Fruit fly (Drosophila melanogaster): ENCODE results near the gene yellow-k.

yellow-k gene

DNA sequence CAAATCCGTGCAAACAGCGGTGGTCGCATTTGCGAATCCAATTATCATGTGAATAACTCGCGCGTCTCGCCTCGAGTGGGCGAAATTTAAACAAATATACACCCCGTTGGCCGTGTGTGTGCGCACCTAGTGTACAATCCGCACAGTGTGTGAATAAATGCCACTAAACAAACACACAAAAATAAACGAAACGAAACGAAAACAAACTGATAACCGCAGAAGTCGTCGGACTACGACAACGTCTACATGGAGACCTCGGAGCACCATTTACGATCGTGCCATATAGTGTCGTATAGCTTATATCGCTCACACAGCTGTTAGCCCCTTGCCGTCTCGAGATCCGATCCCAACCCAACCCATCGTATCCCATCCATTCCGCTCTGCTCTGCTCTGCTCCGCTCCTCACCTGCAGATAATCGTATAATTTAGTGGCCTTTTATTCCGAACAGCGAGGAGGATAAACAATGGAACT is 46.1 kb downstream of the yellow-k start (continued):
- TF ChIP-seq HLHmδ (GFP tag; optimal IDR thresholded peaks at IDR 0.05) = peak; percentile 77
- TF ChIP-seq inv (GFP tag; IDR thresholded peaks at IDR 0.05; ENCODE audit: partially characterized antibody) = no peak
- peak; percentile 62 for TF ChIP-seq CG12299 (tag; optimal IDR thresholded peaks at IDR 0.05)
- TF ChIP-seq dm (GFP tag; optimal IDR thresholded peaks at IDR 0.05) = no peak
- TF ChIP-seq nau (GFP tag; optimal IDR thresholded peaks at IDR 0.05) = no peak
- no peak; the same call in 1 of the 2 replicates for TF ChIP-seq CG43689 (GFP tag; IDR thresholded peaks at IDR 0.05)
- TF ChIP-seq Dip3 (GFP tag; optimal IDR thresholded peaks at IDR 0.05) = no peak
- TF ChIP-seq onecut (GFP tag; IDR thresholded peaks at IDR 0.05) = peak; percentile 67
- TF ChIP-seq Trl (optimal IDR thresholded peaks at IDR 0.05) = peak in 1 of 2 experiments; percentile 15
- TF ChIP-seq Trl (GFP tag; optimal IDR thresholded peaks at IDR 0.05) = peak; percentile 46
- TF ChIP-seq B-H1 (GFP tag; IDR thresholded peaks at IDR 0.05) = no peak; the same call in 2 of the 3 replicates
- TF ChIP-seq Mrtf (GFP tag; IDR thresholded peaks at IDR 0.05) = peak; percentile 43; the same call in 1 of the 3 replicates
- peak; percentile 91 for TF ChIP-seq CG2199 (GFP tag; IDR thresholded peaks at IDR 0.05)
- TF ChIP-seq CG7357 (GFP tag; IDR thresholded peaks at IDR 0.05) = 0 out of 3 replicates have a peak, but pooled peaks have one; percentile 7
- no peak for TF ChIP-seq nmo (GFP tag; optimal IDR thresholded peaks at IDR 0.05)
- TF ChIP-seq CG7271 (tag; optimal IDR thresholded peaks at IDR 0.05) = peak; percentile 49
- TF ChIP-seq caup (GFP tag; optimal IDR thresholded peaks at IDR 0.05; ENCODE audit: severe bottlenecking) = peak; percentile 91
- no peak for TF ChIP-seq CG12104 (GFP tag; optimal IDR thresholded peaks at IDR 0.05)
- TF ChIP-seq Nf-YC (tag; optimal IDR thresholded peaks at IDR 0.05) = no peak
- peak; percentile 53 for TF ChIP-seq salm (tag; optimal IDR thresholded peaks at IDR 0.05)
- no peak for TF ChIP-seq CG1602 (GFP tag; optimal IDR thresholded peaks at IDR 0.05)
- peak; percentile 29 for TF ChIP-seq TFAM (GFP tag; optimal IDR thresholded peaks at IDR 0.05)
- TF ChIP-seq run (tag; optimal IDR thresholded peaks at IDR 0.05) = peak; percentile 73
- TF ChIP-seq CG18262 (tag; optimal IDR thresholded peaks at IDR 0.05) = peak; percentile 48
- TF ChIP-seq CG2120 (GFP tag; optimal IDR thresholded peaks at IDR 0.05) = peak; percentile 51
- no peak for TF ChIP-seq NC2β (GFP tag; optimal IDR thresholded peaks at IDR 0.05)
- TF ChIP-seq amos (GFP tag; IDR thresholded peaks at IDR 0.05; ENCODE audit: partially characterized antibody) = no peak
- TF ChIP-seq stwl (tag; optimal IDR thresholded peaks at IDR 0.05) = no peak
- no peak for TF ChIP-seq Chrac-16 (GFP tag; optimal IDR thresholded peaks at IDR 0.05)
- no peak for TF ChIP-seq trem (tag; optimal IDR thresholded peaks at IDR 0.05)
- TF ChIP-seq CTCF (GFP tag; optimal IDR thresholded peaks at IDR 0.05) = no peak
- TF ChIP-seq lbe (GFP tag; optimal IDR thresholded peaks at IDR 0.05) = no peak
- peak; percentile 29 for TF ChIP-seq Ets65A (GFP tag)
- peak; percentile 42 for TF ChIP-seq CG13775 (GFP tag; optimal IDR thresholded peaks at IDR 0.05)
- no peak for TF ChIP-seq CG31388 (GFP tag; optimal IDR thresholded peaks at IDR 0.05)
- peak; percentile 42 for TF ChIP-seq CG16863 (GFP tag; optimal IDR thresholded peaks at IDR 0.05)
- TF ChIP-seq GATAe (GFP tag; conservative IDR thresholded peaks at IDR 0.05) = 0 out of 2 replicates have a peak, but pooled peaks have one; percentile 21
- no peak for TF ChIP-seq zf30C (GFP tag; optimal IDR thresholded peaks at IDR 0.05)
- TF ChIP-seq CG11247 (GFP tag; IDR thresholded peaks at IDR 0.05) = peak; percentile 53
- TF ChIP-seq NK7.1 (GFP tag; optimal IDR thresholded peaks at IDR 0.05) = peak; percentile 31

DNA sequence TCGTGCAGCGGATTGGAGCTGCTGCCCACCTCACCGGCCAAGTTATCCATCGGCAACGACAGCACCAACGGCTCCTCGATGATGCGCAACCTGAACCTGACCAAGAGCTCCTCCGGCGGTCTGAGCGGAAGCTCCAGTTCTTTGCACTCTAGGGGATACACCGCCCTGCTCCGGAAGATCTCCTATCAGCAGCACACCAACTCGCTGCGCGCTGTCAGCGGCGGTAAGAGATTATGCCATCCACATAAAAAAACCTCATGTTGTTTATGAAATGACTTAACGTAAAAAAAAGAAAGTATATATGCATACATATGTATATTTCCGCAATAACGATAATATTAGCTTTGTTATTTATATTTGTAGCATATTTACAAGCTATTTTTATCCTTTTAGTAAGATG is 48.3 kb downstream of the yellow-k start:
- TF ChIP-seq Dbx (GFP tag; IDR thresholded peaks at IDR 0.05) = 0 out of 3 replicates have a peak, but pooled peaks have one; percentile 0
- TF ChIP-seq CG11456 (GFP tag; IDR thresholded peaks at IDR 0.05) = 0 out of 3 replicates have a peak, but pooled peaks have one; percentile 18
- no peak for TF ChIP-seq toy (GFP tag; IDR thresholded peaks at IDR 0.05)

All from whole organism, embryonic.